Fruit fly (Drosophila melanogaster): ENCODE results near the gene CG13946.
A peak's percentile ranks its signal among the peaks of the same experiment; 100 is the strongest.

Gene CG13946

DNA sequence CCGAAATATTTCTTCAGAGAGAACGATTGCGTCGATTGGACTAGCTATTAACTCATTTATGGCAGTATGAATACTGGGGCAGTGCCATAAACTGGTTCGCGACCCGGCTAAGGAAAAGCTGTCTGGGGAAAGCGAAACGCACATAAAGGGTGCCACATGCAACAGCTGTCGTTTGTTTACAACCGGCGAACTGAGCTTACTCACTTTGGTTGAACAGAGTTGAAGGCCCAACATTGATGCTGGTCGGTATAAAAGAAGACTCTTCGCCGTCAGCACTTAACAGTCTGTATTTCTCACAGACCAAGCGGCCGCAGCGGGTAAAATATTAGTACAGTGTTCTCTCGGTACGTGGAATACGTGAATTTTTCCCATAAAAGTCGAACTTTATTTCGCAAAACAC lies 30.6 kb upstream of the CG13946 start (continued):
- TF ChIP-seq scrt (GFP tag; optimal IDR thresholded peaks at IDR 0.05) (peak; percentile 92), az2 (GFP tag; optimal IDR thresholded peaks at IDR 0.05) (peak; percentile 24), CG6813 (GFP tag; optimal IDR thresholded peaks at IDR 0.05) (peak; percentile 14), CrebB (tag; optimal IDR thresholded peaks at IDR 0.05) (no peak), ash1 (GFP tag; optimal IDR thresholded peaks at IDR 0.05) (no peak), ato (GFP tag; IDR thresholded peaks at IDR 0.05; ENCODE audit: partially characterized antibody) (no peak), CHES-1-like (GFP tag; optimal IDR thresholded peaks at IDR 0.05) (no peak), Eip74EF (GFP tag; optimal IDR thresholded peaks at IDR 0.05) (no peak), Optix (GFP tag; IDR thresholded peaks at IDR 0.05) (0 out of 3 replicates have a peak, but pooled peaks have one; percentile 24), ci (GFP tag; IDR thresholded peaks at IDR 0.05) (peak; percentile 68; the same call in 2 of the 3 replicates), zen2 (GFP tag; IDR thresholded peaks at IDR 0.05; ENCODE audit: partially characterized antibody) (no peak), CG5180 (GFP tag; optimal IDR thresholded peaks at IDR 0.05) (peak; percentile 2), CG6254 (GFP tag; optimal IDR thresholded peaks at IDR 0.05) (peak; percentile 98), CG11504 (tag; optimal IDR thresholded peaks at IDR 0.05) (peak; percentile 19), pzg (GFP tag; optimal IDR thresholded peaks at IDR 0.05) (peak; percentile 6), Meics (GFP tag; optimal IDR thresholded peaks at IDR 0.05) (peak; percentile 18), yki (optimal IDR thresholded peaks at IDR 0.05) (no peak), ATbp (GFP tag; optimal IDR thresholded peaks at IDR 0.05) (peak; percentile 5), prd (optimal IDR thresholded peaks at IDR 0.05) (no peak), prd (GFP tag; IDR thresholded peaks at IDR 0.05) (0 out of 3 replicates have a peak, but pooled peaks have one; percentile 22), Rx (GFP tag; IDR thresholded peaks at IDR 0.05) (no peak), bcd (GFP tag; optimal IDR thresholded peaks at IDR 0.05) (no peak), CG31224 (GFP tag; IDR thresholded peaks at IDR 0.05) (no peak), Hmr (GFP tag; optimal IDR thresholded peaks at IDR 0.05) (peak; percentile 47), Sox102F (GFP tag; optimal IDR thresholded peaks at IDR 0.05) (peak; percentile 19), CG12219 (GFP tag; optimal IDR thresholded peaks at IDR 0.05) (peak; percentile 21), CG7556 (GFP tag; optimal IDR thresholded peaks at IDR 0.05) (peak; percentile 8), CG17568 (GFP tag; optimal IDR thresholded peaks at IDR 0.05) (no peak), exex (tag; optimal IDR thresholded peaks at IDR 0.05) (no peak), CG13287 (GFP tag; IDR thresholded peaks at IDR 0.05; ENCODE audit: partially characterized antibody) (0 out of 2 replicates have a peak, but pooled peaks have one; percentile 13), gem (tag; optimal IDR thresholded peaks at IDR 0.05) (peak; percentile 31), CG12071 (GFP tag; optimal IDR thresholded peaks at IDR 0.05) (peak; percentile 35), Med (GFP tag) (peak; percentile 85), CG18599 (GFP tag; optimal IDR thresholded peaks at IDR 0.05) (peak; percentile 22), CG31365 (tag; optimal IDR thresholded peaks at IDR 0.05) (peak; percentile 30), sens (GFP tag) (peak; percentile 83)

DNA sequence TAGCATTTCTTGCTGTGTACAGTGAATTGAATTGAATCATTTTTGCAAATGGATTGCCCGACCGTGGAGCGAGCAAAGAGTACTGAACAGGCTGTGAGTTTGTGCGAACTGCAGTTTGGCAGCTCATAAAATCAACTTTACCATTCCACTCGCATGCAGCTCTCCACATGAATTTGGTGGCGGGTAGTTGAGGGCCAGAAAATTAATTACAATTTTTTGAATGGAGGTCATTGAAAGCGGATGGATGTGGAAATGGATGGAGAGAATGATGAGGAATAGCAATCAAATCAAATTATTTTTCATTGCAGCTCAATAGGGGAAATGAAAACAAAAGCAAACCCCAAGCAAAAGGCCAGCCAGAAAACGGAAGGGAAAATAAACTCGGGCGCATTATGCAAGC lies 26.7 kb upstream of the CG13946 start, which contains the start of gene GABA-B-R3:
TSS of gene GABA-B-R3 (plus strand) at position 301 of the 400 bp plus-strand sequence.
- TF ChIP-seq sob (GFP tag; IDR thresholded peaks at IDR 0.05), result no peak
- TF ChIP-seq tio (GFP tag; optimal IDR thresholded peaks at IDR 0.05), result no peak
- TF ChIP-seq Xbp1 (GFP tag; optimal IDR thresholded peaks at IDR 0.05), result no peak

Data from whole organism, embryonic.